Fruit fly (Drosophila melanogaster) whole organism, wandering third instar larva: ENCODE measurements around the gene Mco1.

Experiments used
- CrebA ChIP-seq: fragments of 200-800 bp; sonication (Bioruptor generic); optimal IDR thresholded peaks from 2 replicates; lab custom pipeline; 2016; ENCODE audit warnings: missing biosample characterization, mild to moderate bottlenecking, missing genetic modification characterization, borderline replicate concordance
- Hnf4 ChIP-seq: fragments of 200-800 bp; sonication (Bioruptor generic); optimal IDR thresholded peaks from 2 replicates; lab custom pipeline; 2016; ENCODE audit warnings: missing biosample characterization, mild to moderate bottlenecking, missing genetic modification characterization
- Hr83 ChIP-seq: fragments of 200-300 bp; sonication (Bioruptor generic); optimal IDR thresholded peaks from 2 replicates; lab custom pipeline; 2016; ENCODE audit warnings: missing biosample characterization, mild to moderate bottlenecking, missing genetic modification characterization, moderate library complexity; ENCODE audit not compliant: poor library complexity, severe bottlenecking
- OdsH ChIP-seq: fragments of 200-800 bp; sonication (Bioruptor generic); optimal IDR thresholded peaks from 2 replicates; lab custom pipeline; 2016; ENCODE audit warnings: missing biosample characterization, mild to moderate bottlenecking, missing genetic modification characterization
- Sp1 ChIP-seq: fragments of 200-800 bp; sonication (Bioruptor generic); optimal IDR thresholded peaks from 3 replicates; lab custom pipeline; 2019; ENCODE audit warnings: missing biosample characterization, mild to moderate bottlenecking, missing genetic modification characterization, moderate library complexity
- br ChIP-seq: fragments of 200-800 bp; sonication (Bioruptor generic); optimal IDR thresholded peaks from 2 replicates; lab custom pipeline; 2016; ENCODE audit warnings: missing biosample characterization, missing genetic modification characterization
- brk ChIP-seq: fragments of 200-800 bp; sonication (Bioruptor generic); optimal IDR thresholded peaks from 2 replicates; lab custom pipeline; 2016; ENCODE audit warnings: missing biosample characterization, mild to moderate bottlenecking, missing genetic modification characterization
- foxo ChIP-seq, 2 experiments: fragments of 200-800 bp; sonication (Bioruptor generic); optimal IDR thresholded peaks; 2 replicates in 1 of 2; 3 replicates in 1 of 2; lab custom pipeline; 2016 to 2017; ENCODE audit warnings: missing biosample characterization in 2 of 2, missing genetic modification characterization in 2 of 2
- fru ChIP-seq: fragments of 200-800 bp; sonication (Bioruptor generic); optimal IDR thresholded peaks from 3 replicates; lab custom pipeline; 2016; ENCODE audit warnings: missing biosample characterization, mild to moderate bottlenecking, missing genetic modification characterization
- pan ChIP-seq: fragments of >200 bp; optimal IDR thresholded peaks from 2 replicates; lab custom pipeline; 2017
- psq ChIP-seq: fragments of 200-800 bp; sonication (Bioruptor generic); optimal IDR thresholded peaks from 3 replicates; lab custom pipeline; 2017; ENCODE audit warnings: missing biosample characterization, mild to moderate bottlenecking, missing genetic modification characterization, moderate library complexity
- sv ChIP-seq: fragments of 200-800 bp; sonication (Bioruptor generic); optimal IDR thresholded peaks from 3 replicates; lab custom pipeline; 2016; ENCODE audit warnings: missing biosample characterization, missing genetic modification characterization
- woc ChIP-seq: sonication (Bioruptor generic); optimal IDR thresholded peaks from 2 replicates; lab custom pipeline; 2016; ENCODE audit warnings: missing biosample characterization, mild to moderate bottlenecking, missing genetic modification characterization

DNA sequence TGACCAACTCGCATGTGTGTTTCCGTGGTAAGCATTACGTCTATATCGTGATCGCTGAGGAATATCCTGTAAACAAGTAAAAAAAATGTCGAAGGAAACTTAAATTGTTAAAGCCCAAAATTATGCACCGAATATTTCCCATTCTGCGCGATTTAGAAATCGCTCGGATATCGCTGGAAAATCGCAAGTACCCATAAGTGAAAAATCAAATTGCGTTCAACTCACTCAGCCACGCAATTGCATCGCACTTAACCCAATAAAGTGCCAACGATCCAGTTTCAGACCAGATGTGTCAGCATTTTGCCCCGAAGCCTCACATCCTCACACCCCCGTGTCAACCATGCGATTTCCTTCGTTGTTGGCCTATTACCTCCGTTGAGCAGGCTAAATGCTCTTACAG is 20.0 kb upstream of the Mco1 start:
- TF ChIP-seq Sp1 (GFP tag; lab: Kevin White, UChicago) = no peak
- TF ChIP-seq foxo (GFP tag; optimal IDR thresholded peaks at IDR 0.05; lab: Kevin White, UChicago) = no peak
- TF ChIP-seq Hnf4 = no peak
- no peak for TF ChIP-seq psq (GFP tag; lab: Kevin White, UChicago)
- TF ChIP-seq fru (GFP tag; lab: Kevin White, UChicago) = no peak
- TF ChIP-seq br (GFP tag; lab: Kevin White, UChicago) = no peak
- TF ChIP-seq woc (GFP tag; lab: Kevin White, UChicago) = no peak
- no peak for TF ChIP-seq brk (GFP tag; lab: Kevin White, UChicago)
- TF ChIP-seq Hr83 = no peak
- no peak for TF ChIP-seq sv (GFP tag; lab: Kevin White, UChicago)
- TF ChIP-seq OdsH = no peak
- TF ChIP-seq CrebA (GFP tag; lab: Kevin White, UChicago) = no peak
- no peak for TF ChIP-seq pan (lab: Kevin White, UChicago)
